Worm (Caenorhabditis elegans) whole organism, L4 larva: ENCODE results near the gene ttx-1.

Source experiments
- R02D3.7 ChIP-seq: fragments of 150-350 bp; sonication (generic microtip); optimal IDR thresholded peaks from 3 replicates; lab custom pipeline; 2014; ENCODE audit warnings: missing biosample characterization, missing genetic modification characterization
- lir-3 ChIP-seq: sonication (generic microtip); optimal IDR thresholded peaks from 2 replicates; lab custom pipeline; 2016; ENCODE audit warnings: mild to moderate bottlenecking, missing genetic modification characterization, missing compliant biosample characterization

- TF ChIP-seq lir-3 (tag; lab: Kevin White, UChicago) (no peak), R02D3.7 (tag; lab: Kevin White, UChicago) (no peak)
Observed at ce11 chrV:20021347-20021746, 42.6 kb downstream of the ttx-1 start.
